Worm (Caenorhabditis elegans): ENCODE measurements around the gene F35D11.3.

DNA sequence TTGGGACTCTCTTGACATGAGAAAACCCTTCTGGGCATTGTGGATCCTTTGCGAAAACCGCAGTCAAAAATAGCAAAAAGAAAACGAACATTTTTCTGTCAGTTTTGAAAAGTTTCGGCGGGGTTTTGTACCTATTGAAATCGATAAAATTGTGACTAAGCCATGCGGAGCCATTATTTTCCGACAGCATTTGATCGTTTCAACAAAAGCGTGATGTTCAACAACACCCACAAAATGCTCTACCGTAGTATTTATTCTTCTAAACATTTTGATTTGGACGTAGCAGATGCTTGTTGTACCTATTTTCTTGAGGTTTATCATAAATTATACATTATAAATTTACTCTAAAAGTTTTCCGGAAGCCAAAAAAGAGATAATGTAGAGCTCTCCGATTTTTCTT, 8.3 kb downstream of the F35D11.3 start, which contains the start of gene clec-136:
- TF ChIP-seq him-1 (tag; optimal IDR thresholded peaks at IDR 0.05), result no peak
- no peak for TF ChIP-seq W03F9.2 (tag; optimal IDR thresholded peaks at IDR 0.05)
- TF ChIP-seq dao-5 (tag; optimal IDR thresholded peaks at IDR 0.05), result no peak

Measured in whole organism, L4/young adult.